ENCODE assay signal across 5 fruit fly cellular contexts in the genomic region with DNA sequence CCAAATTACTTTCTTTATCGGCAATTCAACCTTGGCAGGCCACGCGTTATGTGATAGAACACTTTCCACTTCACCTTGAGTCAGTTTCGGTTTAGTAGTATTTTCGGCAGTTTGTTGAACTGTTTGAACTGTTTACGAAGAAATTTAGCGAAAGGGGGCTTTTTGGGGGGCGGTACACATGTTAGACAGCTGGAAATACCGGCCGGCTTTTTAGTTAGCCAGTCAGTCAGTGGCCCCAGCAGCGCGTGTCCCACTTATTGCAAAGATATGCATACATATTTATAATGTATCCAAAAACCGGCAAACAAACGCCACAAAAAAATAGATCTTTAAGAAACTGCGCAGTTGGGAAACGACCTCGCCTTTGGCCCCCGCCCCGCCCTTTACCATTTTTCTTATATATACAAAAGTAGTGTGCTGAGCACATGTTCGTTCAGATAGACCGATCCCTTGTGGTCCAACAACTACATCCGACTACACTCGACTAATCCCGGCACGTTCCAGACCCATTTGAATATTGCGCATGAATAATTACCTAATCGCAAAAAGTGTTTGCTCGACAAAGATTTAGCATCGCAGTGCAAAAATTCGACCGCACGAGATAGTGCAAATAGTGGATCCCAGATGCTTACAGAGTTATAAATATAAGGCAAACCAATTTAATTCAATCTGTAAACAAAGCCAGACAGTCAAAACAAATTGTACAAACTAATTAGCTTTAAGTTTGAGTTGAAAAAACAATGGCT.
A peak's percentile ranks its signal among the peaks of the same experiment; 100 is the strongest.
TF ChIP-seq lines count a peak whose summit lies in the region.

No protein-coding gene starts in this region.

- no peak for TF ChIP-seq CTCF in whole organism, embryonic (GFP tag; optimal IDR thresholded peaks at IDR 0.05; lab: Kevin White, UChicago)

TF ChIP-seq in whole organism, adult, 20 proteins besides CTCF, POLR2A, EP300 and RAD21:
- TF ChIP-seq toe (GFP tag; optimal IDR thresholded peaks at IDR 0.05; lab: Kevin White, UChicago) (no peak), tj (GFP tag; optimal IDR thresholded peaks at IDR 0.05; lab: Kevin White, UChicago) (peak; percentile 94), Crg-1 (GFP tag; optimal IDR thresholded peaks at IDR 0.05; lab: Kevin White, UChicago) (no peak), CG33017 (tag; optimal IDR thresholded peaks at IDR 0.05; lab: Kevin White, UChicago) (no peak), CG12768 (GFP tag; optimal IDR thresholded peaks at IDR 0.05; lab: Kevin White, UChicago) (no peak), Hr96 (GFP tag; optimal IDR thresholded peaks at IDR 0.05; lab: Kevin White, UChicago) (no peak), ovo (GFP tag; optimal IDR thresholded peaks at IDR 0.05; lab: Kevin White, UChicago) (no peak), cnc (optimal IDR thresholded peaks at IDR 0.05; lab: Kevin White, UChicago) (no peak), CG14711 (tag; optimal IDR thresholded peaks at IDR 0.05; lab: Kevin White, UChicago) (no peak), Clk (GFP tag; optimal IDR thresholded peaks at IDR 0.05; lab: Kevin White, UChicago) (peak; percentile 8), bab1 (GFP tag; optimal IDR thresholded peaks at IDR 0.05; lab: Kevin White, UChicago) (no peak), Mnt (GFP tag; optimal IDR thresholded peaks at IDR 0.05; lab: Kevin White, UChicago) (peak; percentile 82), CG7045 (GFP tag; optimal IDR thresholded peaks at IDR 0.05; lab: Kevin White, UChicago) (no peak), CG1620 (GFP tag; optimal IDR thresholded peaks at IDR 0.05; lab: Kevin White, UChicago) (no peak)
TF ChIP-seq in whole organism, adult: peak in this region for 3.

TF ChIP-seq in whole organism, embryonic, 481 proteins besides CTCF, POLR2A, EP300 and RAD21 (continues in another document):
- TF ChIP-seq nau (GFP tag; optimal IDR thresholded peaks at IDR 0.05; lab: Kevin White, UChicago) (peak; percentile 2), vvl (GFP tag; IDR thresholded peaks at IDR 0.05; lab: Robert Waterston, UW) (peak; percentile 33; the same call in 1 of the 2 replicates), pzg (GFP tag; optimal IDR thresholded peaks at IDR 0.05; lab: Kevin White, UChicago) (no peak), Hr51 (GFP tag; optimal IDR thresholded peaks at IDR 0.05; lab: Kevin White, UChicago) (no peak), lab (GFP tag; optimal IDR thresholded peaks at IDR 0.05; lab: Kevin White, UChicago) (peak; percentile 19), lbe (GFP tag; optimal IDR thresholded peaks at IDR 0.05; lab: Kevin White, UChicago) (peak; percentile 19), CG1602 (GFP tag; optimal IDR thresholded peaks at IDR 0.05; lab: Kevin White, UChicago) (no peak), CG16779 (GFP tag; IDR thresholded peaks at IDR 0.05; lab: Robert Waterston, UW) (0 out of 2 replicates have a peak, but pooled peaks have one; percentile 3), HLH54F (GFP tag; optimal IDR thresholded peaks at IDR 0.05; lab: Kevin White, UChicago) (no peak), CG34422 (GFP tag; IDR thresholded peaks at IDR 0.05; lab: Robert Waterston, UW) (peak; percentile 69; the same call in 1 of the 3 replicates), chn (GFP tag; optimal IDR thresholded peaks at IDR 0.05; lab: Kevin White, UChicago) (no peak), tx (GFP tag; optimal IDR thresholded peaks at IDR 0.05; lab: Kevin White, UChicago) (no peak), Chrac-16 (GFP tag; optimal IDR thresholded peaks at IDR 0.05; lab: Kevin White, UChicago) (no peak), CG11247 (GFP tag; IDR thresholded peaks at IDR 0.05; lab: Robert Waterston, UW) (no peak), CG4328 (GFP tag; optimal IDR thresholded peaks at IDR 0.05; lab: Kevin White, UChicago) (no peak), CrebB (tag; optimal IDR thresholded peaks at IDR 0.05; lab: Kevin White, UChicago) (no peak), ato (GFP tag; IDR thresholded peaks at IDR 0.05; lab: Robert Waterston, UW; ENCODE audit: partially characterized antibody) (no peak)

TF ChIP-seq in whole organism, prepupa, 60 proteins besides CTCF, POLR2A, EP300 and RAD21:
- TF ChIP-seq fkh (GFP tag; optimal IDR thresholded peaks at IDR 0.05; lab: Kevin White, UChicago) (peak; percentile 12), svp (GFP tag; lab: Kevin White, UChicago) (peak; percentile 50), vri (GFP tag; optimal IDR thresholded peaks at IDR 0.05; lab: Kevin White, UChicago) (peak; percentile 46), dsx (GFP tag; optimal IDR thresholded peaks at IDR 0.05; lab: Kevin White, UChicago; ENCODE audit: poor library complexity, severe bottlenecking) (no peak)

TF ChIP-seq in whole organism, pupa, 21 proteins besides CTCF, POLR2A, EP300 and RAD21:
- TF ChIP-seq EcR (GFP tag; optimal IDR thresholded peaks at IDR 0.05; lab: Kevin White, UChicago) (peak; percentile 17), CG15710 (tag; optimal IDR thresholded peaks at IDR 0.05; lab: Kevin White, UChicago) (no peak)

TF ChIP-seq in whole organism, wandering third instar larva, 38 proteins besides CTCF, POLR2A, EP300 and RAD21:
- TF ChIP-seq Rel (GFP tag; optimal IDR thresholded peaks at IDR 0.05; lab: Kevin White, UChicago) = no peak
- peak; percentile 78 for TF ChIP-seq Rel (tag; optimal IDR thresholded peaks at IDR 0.05; lab: Kevin White, UChicago)
- TF ChIP-seq brk (GFP tag; optimal IDR thresholded peaks at IDR 0.05; lab: Kevin White, UChicago) = no peak
- peak; percentile 26 for TF ChIP-seq Hnf4 (GFP tag; optimal IDR thresholded peaks at IDR 0.05; lab: Kevin White, UChicago)
- no peak for TF ChIP-seq dl (GFP tag; optimal IDR thresholded peaks at IDR 0.05; lab: Kevin White, UChicago; ENCODE audit: insufficient read depth in 1 of 2, partially characterized antibody in 2 of 2)
- TF ChIP-seq Jra (GFP tag; optimal IDR thresholded peaks at IDR 0.05; lab: Kevin White, UChicago) = peak; percentile 51
- TF ChIP-seq h (GFP tag; optimal IDR thresholded peaks at IDR 0.05; lab: Kevin White, UChicago) = peak; percentile 62
- TF ChIP-seq Hr78 (GFP tag; optimal IDR thresholded peaks at IDR 0.05; lab: Kevin White, UChicago) = no peak
- no peak for TF ChIP-seq usp (GFP tag; optimal IDR thresholded peaks at IDR 0.05; lab: Kevin White, UChicago)
- no peak for TF ChIP-seq psq (GFP tag; optimal IDR thresholded peaks at IDR 0.05; lab: Kevin White, UChicago)
- TF ChIP-seq Hr83 (GFP tag; optimal IDR thresholded peaks at IDR 0.05; lab: Kevin White, UChicago; ENCODE audit: poor library complexity, severe bottlenecking) = peak; percentile 50
- peak; percentile 53 for TF ChIP-seq woc (GFP tag; optimal IDR thresholded peaks at IDR 0.05; lab: Kevin White, UChicago)
